Worm (Caenorhabditis elegans): ENCODE data around the gene mltn-9.

DNA sequence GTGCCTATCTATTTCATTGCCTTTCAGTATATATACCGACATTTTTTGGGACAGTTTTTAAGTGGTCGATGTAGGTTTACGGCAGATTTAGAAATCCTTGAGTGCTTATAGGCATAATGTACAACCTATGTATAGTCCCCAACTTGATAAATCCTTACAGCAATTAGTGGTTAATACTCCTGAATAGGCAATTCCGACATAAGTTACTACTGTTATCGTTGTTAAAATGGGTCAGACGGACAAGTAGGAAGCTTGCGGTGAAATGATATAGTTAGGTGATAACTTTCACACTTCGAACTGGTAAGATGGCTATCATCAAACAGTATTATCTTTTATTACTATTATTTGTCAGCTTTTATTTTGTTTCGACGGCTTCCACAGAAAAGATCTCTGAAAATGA lies 6.9 kb downstream of the mltn-9 start, which contains the start of gene mltn-10:
- no peak for TF ChIP-seq snpc-4 (GFP tag; optimal IDR thresholded peaks at IDR 0.05)
- no peak for TF ChIP-seq snpc-4 (tag; optimal IDR thresholded peaks at IDR 0.05)
- no peak for TF ChIP-seq lin-35 (GFP tag; optimal IDR thresholded peaks at IDR 0.05)
- TF ChIP-seq egrh-3 (GFP tag; IDR thresholded peaks at IDR 0.05), result no peak
